Fruit fly (Drosophila melanogaster) whole organism, embryonic: ENCODE measurements around the gene CG34056.

Source experiments
- CG10209 ChIP-seq: fragments of 200-800 bp; sonication (Bioruptor generic); optimal IDR thresholded peaks from 3 replicates; lab custom pipeline; 2017; ENCODE audit warnings: missing biosample characterization, mild to moderate bottlenecking, missing genetic modification characterization, missing genetic modification reagents
- CG10267 ChIP-seq: fragments of 200-800 bp; sonication (Bioruptor generic); optimal IDR thresholded peaks from 2 replicates; lab custom pipeline; 2018; ENCODE audit warnings: missing biosample characterization, mild to moderate bottlenecking, missing genetic modification characterization, moderate library complexity
- CG11456 ChIP-seq: fragments of 200-800 bp; sonication (Bioruptor generic); IDR thresholded peaks from 3 replicates; pipeline ENCODE4 v1.3.6; 2022; ENCODE audit warnings: missing biosample characterization, missing genetic modification characterization
- CG11696 ChIP-seq: fragments of 200-800 bp; sonication (Bioruptor generic); IDR thresholded peaks from 2 replicates; pipeline ENCODE4 v1.3.6; 2022; ENCODE audit warnings: missing biosample characterization, missing genetic modification characterization
- CG12942 ChIP-seq: fragments of 200-800 bp; sonication (Bioruptor generic); optimal IDR thresholded peaks from 3 replicates; lab custom pipeline; 2016; ENCODE audit warnings: missing biosample characterization, missing genetic modification characterization
- CG14965 ChIP-seq: fragments of 200-800 bp; sonication (Bioruptor generic); optimal IDR thresholded peaks from 2 replicates; lab custom pipeline; 2016; ENCODE audit warnings: missing biosample characterization, missing genetic modification characterization, borderline replicate concordance
- CG15601 ChIP-seq: fragments of 200-800 bp; sonication (Bioruptor generic); optimal IDR thresholded peaks from 3 replicates; lab custom pipeline; 2019; ENCODE audit warnings: missing biosample characterization, mild to moderate bottlenecking, missing genetic modification characterization, moderate library complexity
- CG16863 ChIP-seq: fragments of 200-800 bp; sonication (Bioruptor generic); optimal IDR thresholded peaks from 3 replicates; lab custom pipeline; 2016; ENCODE audit warnings: missing biosample characterization, missing genetic modification characterization
- CG2199 ChIP-seq: fragments of 200-800 bp; sonication (Bioruptor generic); IDR thresholded peaks from 3 replicates; pipeline ENCODE4 v1.3.6; 2022; ENCODE audit warnings: missing biosample characterization, missing genetic modification characterization
- CG31388 ChIP-seq: fragments of 200-800 bp; sonication (Bioruptor generic); optimal IDR thresholded peaks from 2 replicates; lab custom pipeline; 2016; ENCODE audit warnings: missing biosample characterization, missing genetic modification characterization
- CG3847 ChIP-seq: fragments of 200-800 bp; sonication (Bioruptor generic); IDR thresholded peaks from 2 replicates; pipeline ENCODE4 v1.3.6; 2022; ENCODE audit warnings: missing biosample characterization, missing genetic modification characterization
- CG42726 ChIP-seq: fragments of 200-800 bp; sonication (Bioruptor generic); IDR thresholded peaks from 2 replicates; pipeline ENCODE4 v1.3.6; 2022; ENCODE audit warnings: missing biosample characterization, missing genetic modification characterization; ENCODE audit not compliant: partially characterized antibody
- CG5245 ChIP-seq: fragments of 200-800 bp; sonication (Bioruptor generic); optimal IDR thresholded peaks from 3 replicates; lab custom pipeline; 2016; ENCODE audit warnings: missing biosample characterization, missing genetic modification characterization
- CG6765 ChIP-seq: fragments of 200-800 bp; sonication (Bioruptor generic); optimal IDR thresholded peaks from 3 replicates; lab custom pipeline; 2017; ENCODE audit warnings: missing biosample characterization, mild to moderate bottlenecking, missing genetic modification characterization
- CG7839 ChIP-seq: fragments of 200-800 bp; sonication (Bioruptor generic); optimal IDR thresholded peaks from 3 replicates; lab custom pipeline; 2018; ENCODE audit warnings: missing biosample characterization, mild to moderate bottlenecking, missing genetic modification characterization, moderate library complexity
- CG7928 ChIP-seq: fragments of 200-800 bp; sonication (Bioruptor generic); optimal IDR thresholded peaks from 2 replicates; lab custom pipeline; 2017; ENCODE audit warnings: missing biosample characterization, mild to moderate bottlenecking, missing genetic modification characterization
- CG8478 ChIP-seq: fragments of >200 bp; optimal IDR thresholded peaks from 2 replicates; lab custom pipeline; 2018
- CG9876 ChIP-seq: fragments of 200-800 bp; sonication (Bioruptor generic); optimal IDR thresholded peaks from 2 replicates; lab custom pipeline; 2016; ENCODE audit warnings: missing biosample characterization, missing genetic modification characterization
- D19B ChIP-seq: fragments of 200-800 bp; sonication (Bioruptor generic); optimal IDR thresholded peaks from 2 replicates; lab custom pipeline; 2017; ENCODE audit warnings: missing biosample characterization, mild to moderate bottlenecking, missing genetic modification characterization
- Dad ChIP-seq: fragments of 200-800 bp; sonication (Bioruptor generic); optimal IDR thresholded peaks from 3 replicates; lab custom pipeline; 2016; ENCODE audit warnings: missing biosample characterization, missing genetic modification characterization
- Dbx ChIP-seq: fragments of 200-800 bp; sonication (Bioruptor generic); IDR thresholded peaks from 3 replicates; pipeline ENCODE4 v1.3.6; 2022; ENCODE audit warnings: missing biosample characterization, missing genetic modification characterization
- Eip74EF ChIP-seq, 2 experiments: fragments of 200-800 bp in 1 of 2; fragments of >200 bp in 1 of 2; sonication (Bioruptor generic) in 1 of 2; optimal IDR thresholded peaks; 2 replicates each; lab custom pipeline; 2017 to 2019; ENCODE audit warnings: missing biosample characterization in 2 of 2, missing genetic modification characterization in 2 of 2, mild to moderate bottlenecking in 1 of 2, moderate library complexity in 1 of 2
- H15 ChIP-seq: fragments of 200-800 bp; sonication (Bioruptor generic); IDR thresholded peaks from 3 replicates; pipeline ENCODE4 v1.3.6; 2022; ENCODE audit warnings: missing biosample characterization, missing genetic modification characterization
- HmgD ChIP-seq: fragments of 200-800 bp; sonication (Bioruptor generic); optimal IDR thresholded peaks from 3 replicates; lab custom pipeline; 2016; ENCODE audit warnings: missing biosample characterization, missing genetic modification characterization
- MBD-R2 ChIP-seq: fragments of 200-800 bp; sonication (Bioruptor generic); IDR thresholded peaks from 2 replicates; pipeline ENCODE4 v1.3.6; 2022; ENCODE audit warnings: missing biosample characterization, missing genetic modification characterization
- Mes4 ChIP-seq: fragments of 200-800 bp; sonication (Bioruptor generic); optimal IDR thresholded peaks from 2 replicates; lab custom pipeline; 2016; ENCODE audit warnings: missing biosample characterization, missing genetic modification characterization
- Neu2 ChIP-seq: fragments of 200-800 bp; sonication (Bioruptor generic); optimal IDR thresholded peaks from 3 replicates; lab custom pipeline; 2016; ENCODE audit warnings: missing biosample characterization, missing genetic modification characterization, borderline replicate concordance
- Opbp ChIP-seq: fragments of 200-800 bp; sonication (Bioruptor generic); IDR thresholded peaks from 3 replicates; pipeline ENCODE4 v1.3.6; 2022; ENCODE audit warnings: missing biosample characterization, missing genetic modification characterization; ENCODE audit not compliant: partially characterized antibody
- Poxn ChIP-seq: fragments of 200-800 bp; sonication (Bioruptor generic); IDR thresholded peaks from 2 replicates; pipeline ENCODE4 v1.3.6; 2022; ENCODE audit warnings: missing biosample characterization, missing genetic modification characterization
- Sox100B ChIP-seq: fragments of 200-800 bp; sonication (Bioruptor generic); optimal IDR thresholded peaks from 3 replicates; lab custom pipeline; 2018; ENCODE audit warnings: missing biosample characterization, mild to moderate bottlenecking, missing genetic modification characterization
- ara ChIP-seq: fragments of 200-800 bp; sonication (Bioruptor generic); IDR thresholded peaks from 2 replicates; pipeline ENCODE4 v1.3.6; 2022; ENCODE audit warnings: missing biosample characterization, missing genetic modification characterization
- bab2 ChIP-seq: fragments of 200-800 bp; sonication (Bioruptor generic); optimal IDR thresholded peaks from 2 replicates; lab custom pipeline; 2016; ENCODE audit warnings: missing biosample characterization, missing genetic modification characterization
- chinmo ChIP-seq: fragments of 200-800 bp; sonication (Bioruptor generic); IDR thresholded peaks from 4 replicates; pipeline ENCODE4 v1.3.6; 2022; ENCODE audit warnings: missing biosample characterization, missing genetic modification characterization; ENCODE audit not compliant: partially characterized antibody
- chm ChIP-seq: fragments of 200-800 bp; sonication (Bioruptor generic); IDR thresholded peaks from 2 replicates; pipeline ENCODE4 v1.3.6; 2022; ENCODE audit warnings: missing biosample characterization, missing genetic modification characterization
- crc ChIP-seq: fragments of 200-800 bp; sonication (Bioruptor generic); optimal IDR thresholded peaks from 2 replicates; lab custom pipeline; 2016; ENCODE audit warnings: missing biosample characterization, missing genetic modification characterization
- gce ChIP-seq: fragments of 200-800 bp; sonication (Bioruptor generic); IDR thresholded peaks from 3 replicates; pipeline ENCODE4 v1.3.6; 2022; ENCODE audit warnings: missing biosample characterization, missing genetic modification characterization
- ham ChIP-seq: fragments of 200-800 bp; sonication (Bioruptor generic); IDR thresholded peaks from 2 replicates; pipeline ENCODE4 v1.3.6; 2022; ENCODE audit warnings: missing biosample characterization, missing genetic modification characterization
- hbn ChIP-seq: fragments of 200-800 bp; sonication (Bioruptor generic); IDR thresholded peaks from 2 replicates; pipeline ENCODE4 v1.3.6; 2022; ENCODE audit warnings: missing biosample characterization, missing genetic modification characterization; ENCODE audit not compliant: partially characterized antibody
- hkb ChIP-seq, 2 experiments: fragments of 200-800 bp in 1 of 2; fragments of >200 bp in 1 of 2; sonication (Bioruptor generic) in 1 of 2; IDR thresholded peaks in 1 of 2; optimal IDR thresholded peaks in 1 of 2; 2 replicates each; pipeline versions ENCODE4 v1.3.6 to Lab custom; 2017 to 2022; ENCODE audit warnings: missing biosample characterization in 1 of 2, missing genetic modification characterization in 1 of 2
- inv ChIP-seq: fragments of 200-800 bp; sonication (Bioruptor generic); IDR thresholded peaks from 2 replicates; pipeline ENCODE4 v1.3.6; 2022; ENCODE audit warnings: missing biosample characterization, missing genetic modification characterization; ENCODE audit not compliant: partially characterized antibody
- kah ChIP-seq: fragments of 200-800 bp; sonication (Bioruptor generic); optimal IDR thresholded peaks from 2 replicates; lab custom pipeline; 2018; ENCODE audit warnings: missing biosample characterization, mild to moderate bottlenecking, missing genetic modification characterization
- ken ChIP-seq: fragments of 200-800 bp; sonication (Bioruptor generic); IDR thresholded peaks from 3 replicates; pipeline ENCODE4 v1.3.6; 2022; ENCODE audit warnings: missing biosample characterization, missing genetic modification characterization
- lbe ChIP-seq: fragments of 200-800 bp; sonication (Bioruptor generic); optimal IDR thresholded peaks from 2 replicates; lab custom pipeline; 2016; ENCODE audit warnings: missing biosample characterization, mild to moderate bottlenecking, missing genetic modification characterization
- schlank ChIP-seq: fragments of 200-800 bp; sonication (Bioruptor generic); optimal IDR thresholded peaks from 2 replicates; lab custom pipeline; 2018; ENCODE audit warnings: missing biosample characterization, mild to moderate bottlenecking, missing genetic modification characterization
- sens ChIP-seq: fragments of 200-800 bp; sonication (Bioruptor generic); peaks from one replicate; lab custom pipeline; 2016; ENCODE audit warnings: missing biosample characterization, missing genetic modification characterization
- sna ChIP-seq: fragments of 200-800 bp; sonication (Bioruptor generic); IDR thresholded peaks from 2 replicates; pipeline ENCODE4 v1.3.6; 2022; ENCODE audit warnings: missing biosample characterization, missing genetic modification characterization; ENCODE audit not compliant: partially characterized antibody
- so ChIP-seq: fragments of 200-800 bp; sonication (Bioruptor generic); IDR thresholded peaks from 3 replicates; pipeline ENCODE4 v1.3.6; 2022; ENCODE audit warnings: missing biosample characterization, missing genetic modification characterization
- tx ChIP-seq: fragments of 200-800 bp; sonication (Bioruptor generic); optimal IDR thresholded peaks from 2 replicates; lab custom pipeline; 2016; ENCODE audit warnings: missing biosample characterization, missing genetic modification characterization
- unpg ChIP-seq: fragments of 200-800 bp; sonication (Bioruptor generic); optimal IDR thresholded peaks from 3 replicates; lab custom pipeline; 2018; ENCODE audit warnings: missing biosample characterization, mild to moderate bottlenecking, missing genetic modification characterization, moderate library complexity
- wdn ChIP-seq: fragments of 200-800 bp; sonication (Bioruptor generic); IDR thresholded peaks from 2 replicates; pipeline ENCODE4 v1.3.6; 2022; ENCODE audit warnings: missing biosample characterization, missing genetic modification characterization

Gene CG34056

dm6 chr3L:851061-851460 is 44.7 kb upstream of the CG34056 start, which contains the start of gene Dci (continued):
- TF ChIP-seq unpg (peak; percentile 63), CG12942 (GFP tag; lab: Kevin White, UChicago) (peak; percentile 66), Sox100B (GFP tag; lab: Kevin White, UChicago) (no peak), hbn (GFP tag; lab: Robert Waterston, UW) (peak; percentile 89), CG16863 (GFP tag; lab: Kevin White, UChicago) (peak; percentile 46), tx (GFP tag; lab: Kevin White, UChicago) (peak; percentile 66), CG2199 (GFP tag; lab: Robert Waterston, UW) (0 out of 3 replicates have a peak, but pooled peaks have one; percentile 73), CG10209 (peak; percentile 62), ara (GFP tag; lab: Robert Waterston, UW) (0 out of 2 replicates have a peak, but pooled peaks have one; percentile 4), CG5245 (GFP tag; lab: Kevin White, UChicago) (no peak), HmgD (GFP tag; lab: Kevin White, UChicago) (peak; percentile 29), schlank (no peak), crc (peak; percentile 50), Dad (peak; percentile 77), Mes4 (GFP tag; lab: Kevin White, UChicago) (peak; percentile 39), chm (GFP tag; lab: Robert Waterston, UW) (no peak), lbe (GFP tag; lab: Kevin White, UChicago) (no peak), bab2 (peak; percentile 78), CG11696 (GFP tag; lab: Robert Waterston, UW) (no peak), CG9876 (GFP tag; lab: Kevin White, UChicago) (peak; percentile 26), CG10267 (peak; percentile 73), gce (peak; percentile 42; the same call in 1 of the 3 replicates), D19B (GFP tag; lab: Kevin White, UChicago) (no peak), inv (GFP tag; lab: Robert Waterston, UW) (peak; percentile 80), CG11456 (GFP tag; lab: Robert Waterston, UW) (peak; percentile 79), ken (peak; percentile 89), wdn (GFP tag; lab: Robert Waterston, UW) (peak; percentile 32; the same call in 1 of the 2 replicates), so (GFP tag; lab: Robert Waterston, UW) (peak; percentile 57; the same call in 1 of the 3 replicates), CG8478 (lab: Kevin White, UChicago) (peak; percentile 57), hkb (optimal IDR thresholded peaks at IDR 0.05; lab: Kevin White, UChicago) (peak; percentile 63), hkb (GFP tag; IDR thresholded peaks at IDR 0.05; lab: Robert Waterston, UW) (peak; percentile 74), Opbp (GFP tag; lab: Robert Waterston, UW) (peak; percentile 75; the same call in 2 of the 3 replicates), CG7928 (GFP tag; lab: Kevin White, UChicago) (peak; percentile 32), CG14965 (no peak), CG31388 (GFP tag; lab: Kevin White, UChicago) (no peak), kah (no peak), Dbx (GFP tag; lab: Robert Waterston, UW) (peak; percentile 72; the same call in 2 of the 3 replicates), CG42726 (GFP tag; lab: Robert Waterston, UW) (peak; percentile 48; the same call in 1 of the 2 replicates), CG6765 (GFP tag; lab: Kevin White, UChicago) (no peak), Neu2 (GFP tag; lab: Kevin White, UChicago) (peak; percentile 52), sna (GFP tag; lab: Robert Waterston, UW) (peak; percentile 84), H15 (GFP tag; lab: Robert Waterston, UW) (peak; percentile 52; the same call in 1 of the 3 replicates), chinmo (GFP tag; lab: Robert Waterston, UW) (0 out of 4 replicates have a peak, but pooled peaks have one; percentile 49), Eip74EF (GFP tag; optimal IDR thresholded peaks at IDR 0.05; lab: Kevin White, UChicago) (no peak), MBD-R2 (GFP tag; lab: Robert Waterston, UW) (peak; percentile 90), ham (GFP tag; lab: Robert Waterston, UW) (peak; percentile 77; the same call in 1 of the 2 replicates), Poxn (GFP tag; lab: Robert Waterston, UW) (peak; percentile 64; the same call in 1 of the 2 replicates), sens (peak; percentile 97), CG7839 (peak; percentile 49), CG3847 (GFP tag; lab: Robert Waterston, UW) (peak; percentile 88), CG15601 (no peak)
